Worm (Caenorhabditis elegans): ENCODE data around the gene BE10.1.

DNA sequence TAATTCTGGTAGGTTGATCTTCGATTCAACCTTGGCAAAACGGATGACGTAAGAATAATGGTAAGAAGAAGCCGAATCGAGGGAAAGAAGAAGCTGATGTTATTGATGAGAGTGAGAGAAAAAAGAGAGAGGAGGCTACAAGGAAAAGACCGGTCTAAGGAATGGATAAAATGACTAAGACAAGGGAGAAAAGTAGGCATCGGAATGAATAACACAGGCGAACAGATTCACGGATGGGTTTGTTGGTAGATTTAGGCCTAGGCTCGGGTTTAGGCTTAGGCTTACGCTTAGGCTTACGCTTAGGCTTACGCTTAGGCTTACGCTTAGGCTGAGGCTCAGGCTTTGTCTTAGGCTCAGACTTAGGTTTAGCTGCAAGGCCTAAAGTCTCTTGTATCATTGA is 9.1 kb upstream of the BE10.1 start, which contains the start of gene agmo-1:
- TF ChIP-seq tbx-9 (tag; optimal IDR thresholded peaks at IDR 0.05; ENCODE audit: borderline replicate concordance) (no peak), atf-7 (tag; optimal IDR thresholded peaks at IDR 0.05) (no peak), chd-7 (tag; optimal IDR thresholded peaks at IDR 0.05) (no peak), F33H1.4 (GFP tag; IDR thresholded peaks at IDR 0.05) (no peak), B0261.1 (tag; optimal IDR thresholded peaks at IDR 0.05) (no peak)
